Fruit fly (Drosophila melanogaster): Measurements from ENCODE around the gene oc.

oc gene

dm6 chrX:8636114-8636929 lies 14.2 kb downstream of the oc start:
- TF ChIP-seq Mes4 (GFP tag; optimal IDR thresholded peaks at IDR 0.05), result no peak
- TF ChIP-seq crol (GFP tag; IDR thresholded peaks at IDR 0.05), result peak; percentile 73
- no peak for TF ChIP-seq GATAe (GFP tag; conservative IDR thresholded peaks at IDR 0.05)
- no peak for TF ChIP-seq CG9876 (GFP tag; optimal IDR thresholded peaks at IDR 0.05)
- TF ChIP-seq hkb (optimal IDR thresholded peaks at IDR 0.05), result no peak
- no peak for TF ChIP-seq hkb (GFP tag; IDR thresholded peaks at IDR 0.05)
- TF ChIP-seq zf30C (GFP tag; optimal IDR thresholded peaks at IDR 0.05), result peak; percentile 61
- TF ChIP-seq H2.0 (GFP tag; IDR thresholded peaks at IDR 0.05), result no peak
- TF ChIP-seq CG1832 (GFP tag; optimal IDR thresholded peaks at IDR 0.05), result peak; percentile 78
- TF ChIP-seq Rx (GFP tag; IDR thresholded peaks at IDR 0.05), result no peak
- TF ChIP-seq Kr (GFP tag; optimal IDR thresholded peaks at IDR 0.05), result peak; percentile 29
- TF ChIP-seq CG17568 (GFP tag; optimal IDR thresholded peaks at IDR 0.05), result no peak
- peak; percentile 58; the same call in 1 of the 2 replicates for TF ChIP-seq CG10321 (GFP tag; IDR thresholded peaks at IDR 0.05)
- no peak for TF ChIP-seq danr (GFP tag; IDR thresholded peaks at IDR 0.05)
- TF ChIP-seq CG32772 (GFP tag; IDR thresholded peaks at IDR 0.05), result 0 out of 2 replicates have a peak, but pooled peaks have one; percentile 18
- no peak for TF ChIP-seq CG6175 (GFP tag; IDR thresholded peaks at IDR 0.05)
- no peak for TF ChIP-seq CrebB (tag; optimal IDR thresholded peaks at IDR 0.05)
- TF ChIP-seq CG8359 (GFP tag; optimal IDR thresholded peaks at IDR 0.05; ENCODE audit: borderline replicate concordance), result no peak
- no peak for TF ChIP-seq Lhr (GFP tag; optimal IDR thresholded peaks at IDR 0.05)
- peak; percentile 14 for TF ChIP-seq CG12391 (tag; optimal IDR thresholded peaks at IDR 0.05)
- TF ChIP-seq Neu2 (GFP tag; optimal IDR thresholded peaks at IDR 0.05; ENCODE audit: borderline replicate concordance), result no peak
- TF ChIP-seq CoRest (tag; optimal IDR thresholded peaks at IDR 0.05), result peak; percentile 1
- TF ChIP-seq Antp (GFP tag; optimal IDR thresholded peaks at IDR 0.05), result no peak
- no peak for TF ChIP-seq inv (GFP tag; IDR thresholded peaks at IDR 0.05; ENCODE audit: partially characterized antibody)
- TF ChIP-seq D (optimal IDR thresholded peaks at IDR 0.05), result no peak
- TF ChIP-seq D (GFP tag; optimal IDR thresholded peaks at IDR 0.05), result no peak
- no peak for TF ChIP-seq Ravus (GFP tag; IDR thresholded peaks at IDR 0.05)
- TF ChIP-seq nmo (GFP tag; optimal IDR thresholded peaks at IDR 0.05), result peak; percentile 26
- TF ChIP-seq CG7556 (GFP tag; optimal IDR thresholded peaks at IDR 0.05), result peak; percentile 8
- TF ChIP-seq Nf-YC (tag; optimal IDR thresholded peaks at IDR 0.05), result peak; percentile 60
- no peak for TF ChIP-seq pros (GFP tag; optimal IDR thresholded peaks at IDR 0.05)
- TF ChIP-seq mam (GFP tag; optimal IDR thresholded peaks at IDR 0.05), result no peak
- TF ChIP-seq CG17361 (GFP tag; IDR thresholded peaks at IDR 0.05), result 0 out of 3 replicates have a peak, but pooled peaks have one; percentile 31
- no peak for TF ChIP-seq amos (GFP tag; IDR thresholded peaks at IDR 0.05; ENCODE audit: partially characterized antibody)
- no peak for TF ChIP-seq ranshi (GFP tag; IDR thresholded peaks at IDR 0.05)
- peak; percentile 80 for TF ChIP-seq Deaf1 (tag; optimal IDR thresholded peaks at IDR 0.05)
- TF ChIP-seq gem (tag; optimal IDR thresholded peaks at IDR 0.05), result peak; percentile 51
- TF ChIP-seq Nf-YB (GFP tag; optimal IDR thresholded peaks at IDR 0.05), result peak; percentile 3
- peak; percentile 50 for TF ChIP-seq dmrt11E (tag; optimal IDR thresholded peaks at IDR 0.05)
- TF ChIP-seq lola (GFP tag; optimal IDR thresholded peaks at IDR 0.05), result peak in 1 of 3 experiments; percentile 11
- no peak for TF ChIP-seq CG10543 (GFP tag; optimal IDR thresholded peaks at IDR 0.05)
- TF ChIP-seq D19B (GFP tag; optimal IDR thresholded peaks at IDR 0.05), result no peak
- peak; percentile 8 for TF ChIP-seq CG14710 (tag; optimal IDR thresholded peaks at IDR 0.05)
- no peak for TF ChIP-seq Hand (GFP tag; optimal IDR thresholded peaks at IDR 0.05)
- TF ChIP-seq NC2α (GFP tag; optimal IDR thresholded peaks at IDR 0.05), result no peak
- TF ChIP-seq twi (tag; optimal IDR thresholded peaks at IDR 0.05), result no peak
- peak; percentile 25 for TF ChIP-seq phol (tag; optimal IDR thresholded peaks at IDR 0.05)
- peak; percentile 39 for TF ChIP-seq CG2712 (tag; optimal IDR thresholded peaks at IDR 0.05)
- TF ChIP-seq Hsf (GFP tag; optimal IDR thresholded peaks at IDR 0.05), result no peak
